Fruit fly (Drosophila melanogaster): ENCODE data around the gene FASN1.

Gene FASN1

DNA sequence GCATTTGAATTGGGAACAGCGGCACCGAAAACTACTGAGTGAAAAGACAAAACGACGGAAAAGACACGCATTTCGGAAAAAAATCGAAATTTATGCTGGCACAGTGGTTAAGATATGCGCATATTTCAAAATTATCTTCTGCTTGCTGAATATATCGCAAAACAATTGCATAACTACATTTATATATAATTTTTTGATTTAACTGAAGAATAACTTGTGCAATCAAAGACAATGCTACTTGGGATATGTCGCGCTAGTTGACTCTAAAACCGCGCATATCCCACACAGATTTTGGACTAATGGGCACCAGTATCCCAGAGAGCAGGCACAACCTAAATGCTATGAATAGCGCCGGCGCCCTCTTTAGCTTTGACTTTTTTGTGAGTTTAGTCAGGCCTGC lies 44.4 kb downstream of the FASN1 start (continued):
- TF ChIP-seq Oli (tag; optimal IDR thresholded peaks at IDR 0.05) (peak; percentile 45), CG8478 (optimal IDR thresholded peaks at IDR 0.05) (no peak), sima (GFP tag; optimal IDR thresholded peaks at IDR 0.05) (no peak), CG13296 (GFP tag; optimal IDR thresholded peaks at IDR 0.05) (no peak), CG10431 (GFP tag; optimal IDR thresholded peaks at IDR 0.05) (no peak), gcm2 (GFP tag; optimal IDR thresholded peaks at IDR 0.05) (no peak), insv (GFP tag; optimal IDR thresholded peaks at IDR 0.05) (no peak), CG1602 (GFP tag; optimal IDR thresholded peaks at IDR 0.05) (peak; percentile 27), Six4 (GFP tag; optimal IDR thresholded peaks at IDR 0.05) (no peak), maf-S (GFP tag; optimal IDR thresholded peaks at IDR 0.05) (no peak), CG7745 (tag; optimal IDR thresholded peaks at IDR 0.05) (no peak), Dad (GFP tag; optimal IDR thresholded peaks at IDR 0.05) (peak; percentile 12), HLH4C (GFP tag; IDR thresholded peaks at IDR 0.05; ENCODE audit: partially characterized antibody) (no peak), shn (GFP tag; optimal IDR thresholded peaks at IDR 0.05) (no peak), CG3726 (GFP tag; IDR thresholded peaks at IDR 0.05) (0 out of 3 replicates have a peak, but pooled peaks have one; percentile 27), Meics (GFP tag; optimal IDR thresholded peaks at IDR 0.05) (no peak), tgo (GFP tag; IDR thresholded peaks at IDR 0.05) (peak; percentile 50; the same call in 2 of the 3 replicates), emc (GFP tag; optimal IDR thresholded peaks at IDR 0.05) (no peak), sens (GFP tag) (peak; percentile 67), CG10654 (GFP tag; optimal IDR thresholded peaks at IDR 0.05) (no peak), CG5953 (GFP tag; IDR thresholded peaks at IDR 0.05) (peak; percentile 60; the same call in 1 of the 2 replicates), lov (optimal IDR thresholded peaks at IDR 0.05) (no peak), lov (GFP tag; IDR thresholded peaks at IDR 0.05) (no peak), CG14710 (tag; optimal IDR thresholded peaks at IDR 0.05) (peak; percentile 4), HLH54F (GFP tag; optimal IDR thresholded peaks at IDR 0.05) (no peak), Mrtf (GFP tag; IDR thresholded peaks at IDR 0.05) (0 out of 3 replicates have a peak, but pooled peaks have one; percentile 53), eve (GFP tag; optimal IDR thresholded peaks at IDR 0.05) (peak in 1 of 2 experiments; percentile 76), CG9215 (GFP tag; IDR thresholded peaks at IDR 0.05) (no peak), Dp (GFP tag; optimal IDR thresholded peaks at IDR 0.05) (no peak), z (GFP tag; IDR thresholded peaks at IDR 0.05) (0 out of 3 replicates have a peak, but pooled peaks have one; percentile 8), CG2875 (GFP tag; optimal IDR thresholded peaks at IDR 0.05) (peak; percentile 22), CG33213 (GFP tag; optimal IDR thresholded peaks at IDR 0.05) (no peak)

DNA sequence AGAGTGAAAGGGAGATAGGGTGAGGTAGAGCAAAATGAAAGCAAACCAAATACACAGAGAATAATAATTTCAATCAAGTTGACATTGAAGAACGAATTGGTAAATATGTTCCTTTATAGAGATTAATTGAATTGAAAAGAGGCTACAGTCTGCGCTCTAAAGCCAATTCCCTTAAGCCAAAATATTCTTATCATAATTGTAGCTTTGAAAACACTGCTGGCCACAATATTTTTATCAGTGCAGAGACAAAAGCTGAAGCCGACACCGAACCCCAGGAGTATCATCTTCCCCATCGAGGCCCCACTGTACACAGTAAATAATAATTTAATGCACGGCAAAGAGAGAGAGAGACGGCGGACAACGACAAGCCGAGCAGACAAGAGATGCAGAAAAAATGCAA lies 49.5 kb downstream of the FASN1 start:
- TF ChIP-seq dan (GFP tag; IDR thresholded peaks at IDR 0.05) (no peak), bigmax (GFP tag; optimal IDR thresholded peaks at IDR 0.05) (no peak), zf30C (GFP tag; optimal IDR thresholded peaks at IDR 0.05) (no peak), CG14441 (GFP tag; IDR thresholded peaks at IDR 0.05) (peak; percentile 50), nom (GFP tag; optimal IDR thresholded peaks at IDR 0.05) (peak; percentile 28), CG6689 (GFP tag; IDR thresholded peaks at IDR 0.05) (0 out of 2 replicates have a peak, but pooled peaks have one; percentile 32), trh (GFP tag; optimal IDR thresholded peaks at IDR 0.05) (no peak), Ssrp (tag; optimal IDR thresholded peaks at IDR 0.05) (peak; percentile 28), Sry-β (GFP tag; optimal IDR thresholded peaks at IDR 0.05) (no peak), CG4820 (GFP tag; optimal IDR thresholded peaks at IDR 0.05) (no peak), bsh (GFP tag; optimal IDR thresholded peaks at IDR 0.05) (peak in 1 of 2 experiments; percentile 64), pan (optimal IDR thresholded peaks at IDR 0.05) (no peak), pan (GFP tag; optimal IDR thresholded peaks at IDR 0.05 in 1 of 2, IDR thresholded peaks at IDR 0.05 in 1 of 2) (peak in 1 of 2 experiments; percentile 40), CG9932 (GFP tag; IDR thresholded peaks at IDR 0.05) (peak; percentile 22; the same call in 1 of the 2 replicates), CG12744 (GFP tag; optimal IDR thresholded peaks at IDR 0.05) (no peak), br (optimal IDR thresholded peaks at IDR 0.05) (no peak), CG2678 (tag; optimal IDR thresholded peaks at IDR 0.05) (peak; percentile 40), chn (GFP tag; optimal IDR thresholded peaks at IDR 0.05) (no peak), CG2712 (tag; optimal IDR thresholded peaks at IDR 0.05) (peak; percentile 52), Sox100B (GFP tag; optimal IDR thresholded peaks at IDR 0.05) (no peak), fd96Cb (tag; optimal IDR thresholded peaks at IDR 0.05) (peak; percentile 15), GATAe (GFP tag; conservative IDR thresholded peaks at IDR 0.05) (no peak), CG8944 (GFP tag; optimal IDR thresholded peaks at IDR 0.05) (no peak)
